Fruit fly (Drosophila melanogaster): Measurements from ENCODE around the gene CG32269.
A peak's percentile ranks its signal among the peaks of the same experiment; 100 is the strongest.

Gene CG32269

dm6 chr3L:3187263-3187662 is 21.5 kb downstream of the CG32269 start, which contains the start of gene CG14957:
CG14957 (plus strand) TSS chr3L:3187563.
- TF ChIP-seq Hr83 (GFP tag; optimal IDR thresholded peaks at IDR 0.05; ENCODE audit: poor library complexity, severe bottlenecking) (peak; percentile 18), fru (GFP tag; optimal IDR thresholded peaks at IDR 0.05) (no peak), Hnf4 (GFP tag; optimal IDR thresholded peaks at IDR 0.05) (peak; percentile 18), Dfd (GFP tag; optimal IDR thresholded peaks at IDR 0.05) (no peak), Sp1 (GFP tag; optimal IDR thresholded peaks at IDR 0.05) (peak; percentile 31)

- TF ChIP-seq HLH106 (tag; optimal IDR thresholded peaks at IDR 0.05) = no peak
- TF ChIP-seq CG9705 (GFP tag; optimal IDR thresholded peaks at IDR 0.05) = no peak
- TF ChIP-seq dl (GFP tag; optimal IDR thresholded peaks at IDR 0.05; ENCODE audit: insufficient read depth in 1 of 2, partially characterized antibody in 2 of 2) = no peak
- no peak for TF ChIP-seq Hnf4 (GFP tag; optimal IDR thresholded peaks at IDR 0.05)
- no peak for TF ChIP-seq Myc (optimal IDR thresholded peaks at IDR 0.05)
- TF ChIP-seq Vsx2 (GFP tag; optimal IDR thresholded peaks at IDR 0.05; ENCODE audit: partially characterized antibody) = no peak
- TF ChIP-seq tai (GFP tag; optimal IDR thresholded peaks at IDR 0.05) = no peak
- no peak for TF ChIP-seq Jra (GFP tag; optimal IDR thresholded peaks at IDR 0.05)
- TF ChIP-seq N (GFP tag; optimal IDR thresholded peaks at IDR 0.05) = no peak
- no peak for TF ChIP-seq dsf (GFP tag; optimal IDR thresholded peaks at IDR 0.05; ENCODE audit: borderline replicate concordance)
- no peak for TF ChIP-seq Dif (GFP tag; optimal IDR thresholded peaks at IDR 0.05; ENCODE audit: partially characterized antibody)
- no peak for TF ChIP-seq sage (GFP tag; optimal IDR thresholded peaks at IDR 0.05)
- no peak for TF ChIP-seq usp (GFP tag; optimal IDR thresholded peaks at IDR 0.05)
- TF ChIP-seq OdsH (GFP tag; optimal IDR thresholded peaks at IDR 0.05) = no peak
- TF ChIP-seq Dfd (GFP tag; optimal IDR thresholded peaks at IDR 0.05) = no peak
- no peak for TF ChIP-seq br (GFP tag; optimal IDR thresholded peaks at IDR 0.05)
- no peak for TF ChIP-seq jim (GFP tag; optimal IDR thresholded peaks at IDR 0.05)
- no peak for TF ChIP-seq Mio (GFP tag; optimal IDR thresholded peaks at IDR 0.05)
- TF ChIP-seq pan (optimal IDR thresholded peaks at IDR 0.05) = no peak
Measured at dm6 chr3L:3186364-3186763, 22.4 kb downstream of the CG32269 start, which contains the start of gene CG32284. CG32284 (plus strand) TSS chr3L:3186664.

dm6 chr3L:3184104-3184503 is 24.7 kb downstream of the CG32269 start, which contains the start of gene CG42494:
CG42494 (plus strand) TSS chr3L:3184404.
- no peak for TF ChIP-seq HLH106 (tag; optimal IDR thresholded peaks at IDR 0.05)
- TF ChIP-seq Mio (GFP tag; optimal IDR thresholded peaks at IDR 0.05) = no peak
- TF ChIP-seq fru (GFP tag; optimal IDR thresholded peaks at IDR 0.05) = no peak
- TF ChIP-seq Dfd (GFP tag; optimal IDR thresholded peaks at IDR 0.05) = no peak

dm6 chr3L:3179474-3179873 is 29.3 kb downstream of the CG32269 start:
- peak; percentile 64 for TF ChIP-seq Rel (GFP tag; optimal IDR thresholded peaks at IDR 0.05)
- TF ChIP-seq Rel (tag; optimal IDR thresholded peaks at IDR 0.05) = no peak
- peak; percentile 75 for TF ChIP-seq psq (GFP tag; optimal IDR thresholded peaks at IDR 0.05)
- no peak for TF ChIP-seq GATAd (GFP tag; optimal IDR thresholded peaks at IDR 0.05)
- TF ChIP-seq jim (GFP tag; optimal IDR thresholded peaks at IDR 0.05) = no peak
- no peak for TF ChIP-seq lola (GFP tag; optimal IDR thresholded peaks at IDR 0.05)
- peak; percentile 84 for TF ChIP-seq ey (GFP tag; optimal IDR thresholded peaks at IDR 0.05)
- no peak for TF ChIP-seq Jra (GFP tag; optimal IDR thresholded peaks at IDR 0.05)
- TF ChIP-seq Dfd (GFP tag; optimal IDR thresholded peaks at IDR 0.05) = no peak
- TF ChIP-seq woc (GFP tag; optimal IDR thresholded peaks at IDR 0.05) = peak; percentile 83
- peak; percentile 93 for TF ChIP-seq fru (GFP tag; optimal IDR thresholded peaks at IDR 0.05)
- TF ChIP-seq sage (GFP tag; optimal IDR thresholded peaks at IDR 0.05) = no peak
- TF ChIP-seq Mio (GFP tag; optimal IDR thresholded peaks at IDR 0.05) = no peak
- peak; percentile 83 for TF ChIP-seq sv (GFP tag; optimal IDR thresholded peaks at IDR 0.05)
- no peak for TF ChIP-seq dsf (GFP tag; optimal IDR thresholded peaks at IDR 0.05; ENCODE audit: borderline replicate concordance)
- TF ChIP-seq OdsH (GFP tag; optimal IDR thresholded peaks at IDR 0.05) = peak; percentile 87
- peak; percentile 10 for TF ChIP-seq Hr83 (GFP tag; optimal IDR thresholded peaks at IDR 0.05; ENCODE audit: poor library complexity, severe bottlenecking)
- no peak for TF ChIP-seq usp (GFP tag; optimal IDR thresholded peaks at IDR 0.05)
- TF ChIP-seq Hr78 (GFP tag; optimal IDR thresholded peaks at IDR 0.05) = no peak
- peak; percentile 73 for TF ChIP-seq dmrt93B (GFP tag; optimal IDR thresholded peaks at IDR 0.05)
- TF ChIP-seq Myc (optimal IDR thresholded peaks at IDR 0.05) = no peak
- peak; percentile 85 for TF ChIP-seq HLH106 (tag; optimal IDR thresholded peaks at IDR 0.05)
- TF ChIP-seq CG32264 (GFP tag; optimal IDR thresholded peaks at IDR 0.05) = peak; percentile 89
- no peak for TF ChIP-seq dl (GFP tag; optimal IDR thresholded peaks at IDR 0.05; ENCODE audit: insufficient read depth in 1 of 2, partially characterized antibody in 2 of 2)
- TF ChIP-seq rgr (GFP tag; optimal IDR thresholded peaks at IDR 0.05) = peak; percentile 89
- TF ChIP-seq br (GFP tag; optimal IDR thresholded peaks at IDR 0.05) = peak; percentile 90
- no peak for TF ChIP-seq Dif (GFP tag; optimal IDR thresholded peaks at IDR 0.05; ENCODE audit: partially characterized antibody)
- peak; percentile 94 for TF ChIP-seq h (GFP tag; optimal IDR thresholded peaks at IDR 0.05)
- peak; percentile 83 for TF ChIP-seq Sp1 (GFP tag; optimal IDR thresholded peaks at IDR 0.05)
- peak; percentile 73 to 91 for TF ChIP-seq foxo (GFP tag; optimal IDR thresholded peaks at IDR 0.05)
- TF ChIP-seq CG9705 (GFP tag; optimal IDR thresholded peaks at IDR 0.05) = peak; percentile 48
